Worm (Caenorhabditis elegans) whole organism, midembryonic: ENCODE measurements around the gene T24C2.5.

Experiments used
- T22C8.4 ChIP-seq: fragments of 200-800 bp; sonication (Bioruptor generic); IDR thresholded peaks from 2 replicates; pipeline ENCODE4 v1.3.6; 2022; ENCODE audit warnings: missing genetic modification characterization, missing compliant biosample characterization
- cog-1 ChIP-seq: sonication (generic microtip); optimal IDR thresholded peaks from 2 replicates; lab custom pipeline; 2016; ENCODE audit warnings: missing genetic modification characterization, missing compliant biosample characterization
- flt-1 ChIP-seq: fragments of 200-800 bp; sonication (Bioruptor generic); IDR thresholded peaks from 2 replicates; pipeline ENCODE4 v1.3.6; 2022; ENCODE audit warnings: missing genetic modification characterization, missing compliant biosample characterization
- med-1 ChIP-seq: sonication (generic microtip); optimal IDR thresholded peaks from 2 replicates; lab custom pipeline; 2017; ENCODE audit warnings: missing genetic modification characterization, mild to moderate bottlenecking, missing compliant biosample characterization, antibody characterized with exemption, missing genetic modification reagents; ENCODE audit not compliant: insufficient read depth
- ref-1 ChIP-seq: fragments of 200-800 bp; sonication (Bioruptor generic); conservative IDR thresholded peaks from 2 replicates; pipeline ENCODE4 v1.3.6; 2022; ENCODE audit warnings: missing genetic modification reagents, missing genetic modification characterization, missing compliant biosample characterization
- tab-1 ChIP-seq: fragments of 200-800 bp; sonication (Bioruptor generic); IDR thresholded peaks from 2 replicates; pipeline ENCODE4 v1.3.6; 2022; ENCODE audit warnings: missing genetic modification characterization, missing compliant biosample characterization
- ztf-29 ChIP-seq: fragments of 200-800 bp; sonication (Bioruptor generic); IDR thresholded peaks from 2 replicates; pipeline ENCODE4 v1.3.6; 2022; ENCODE audit warnings: missing genetic modification reagents, missing genetic modification characterization, missing compliant biosample characterization

DNA sequence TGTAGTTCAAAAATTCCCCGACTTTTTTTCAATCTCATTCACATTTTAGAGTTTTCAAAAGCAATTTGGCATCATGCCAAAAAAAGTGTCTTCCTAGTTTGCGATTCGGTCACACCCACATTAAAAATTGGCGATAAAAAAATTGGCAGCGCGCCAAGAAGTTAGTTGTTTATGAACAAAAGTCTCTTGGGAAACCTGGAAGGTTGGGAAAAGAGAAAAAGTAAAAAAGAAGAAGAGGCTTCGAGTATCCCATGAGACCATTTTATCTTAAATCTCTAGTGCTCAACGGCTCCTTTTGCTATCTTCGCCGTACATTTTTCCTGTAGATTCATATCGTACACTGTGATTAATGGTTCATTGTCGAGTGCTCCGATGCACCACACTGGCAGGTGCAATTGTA lies 46.4 kb upstream of the T24C2.5 start:
- TF ChIP-seq med-1 (GFP tag; lab: Kevin White, UChicago) (no peak), flt-1 (GFP tag; lab: Robert Waterston, UW) (no peak), tab-1 (GFP tag; lab: Robert Waterston, UW) (no peak), cog-1 (tag; lab: Kevin White, UChicago) (no peak), T22C8.4 (GFP tag; lab: Robert Waterston, UW) (no peak), ref-1 (no peak), ztf-29 (no peak)
